Worm (Caenorhabditis elegans) whole organism, L1 larva: ENCODE data around the gene dot-1.2.

ENCODE experiments used
- aly-2 ChIP-seq: fragments of 150-350 bp; optimal IDR thresholded peaks from 2 replicates; lab custom pipeline; 2014; ENCODE audit warnings: missing biosample characterization, missing genetic modification characterization
- blmp-1 ChIP-seq: fragments of 150-350 bp; optimal IDR thresholded peaks from 2 replicates; lab custom pipeline; 2014; ENCODE audit warnings: missing biosample characterization, missing genetic modification characterization
- ceh-8 ChIP-seq: fragments of 200-800 bp; sonication (Bioruptor generic); optimal IDR thresholded peaks from 2 replicates; lab custom pipeline; 2018; ENCODE audit warnings: mild to moderate bottlenecking, missing genetic modification characterization, moderate library complexity, missing compliant biosample characterization
- ceh-90 ChIP-seq: sonication (generic microtip); optimal IDR thresholded peaks from 2 replicates; lab custom pipeline; 2016; ENCODE audit warnings: missing genetic modification characterization, missing compliant biosample characterization
- ets-5 ChIP-seq: fragments of 200-800 bp; sonication (Bioruptor generic); IDR thresholded peaks from 2 replicates; pipeline ENCODE4 v1.3.6; 2022; ENCODE audit warnings: missing genetic modification characterization, missing compliant biosample characterization
- nhr-85 ChIP-seq: sonication (generic microtip); peaks from one replicate; lab custom pipeline; 2016; ENCODE audit warnings: missing genetic modification characterization, inconsistent platforms, missing compliant biosample characterization

ce11 chrX:11885577-11885976 is 16.4 kb upstream of the dot-1.2 start, which contains the start of gene Y62H9A.7:
- TF ChIP-seq ceh-90 (tag; lab: Kevin White, UChicago) (no peak), nhr-85 (no peak), aly-2 (tag; lab: Kevin White, UChicago) (no peak), ets-5 (GFP tag; lab: Robert Waterston, UW) (no peak), blmp-1 (tag; lab: Kevin White, UChicago) (no peak), ceh-8 (GFP tag; lab: Kevin White, UChicago) (no peak)
